Worm (Caenorhabditis elegans) whole organism, early embryonic: ENCODE results near the gene lgmn-1.
A peak's percentile ranks its signal among the peaks of the same experiment; 100 is the strongest.

ENCODE experiments used
- B0310.2 ChIP-seq: sonication (generic microtip); optimal IDR thresholded peaks from 2 replicates; lab custom pipeline; 2016; ENCODE audit warnings: mild to moderate bottlenecking, missing genetic modification characterization, missing compliant biosample characterization
- F13C5.2 ChIP-seq: sonication (generic microtip); optimal IDR thresholded peaks from 2 replicates; lab custom pipeline; 2017; ENCODE audit warnings: mild to moderate bottlenecking, missing genetic modification characterization, inconsistent platforms, missing compliant biosample characterization
- aly-1 ChIP-seq: sonication (generic microtip); optimal IDR thresholded peaks from 2 replicates; lab custom pipeline; 2016; ENCODE audit warnings: missing genetic modification characterization, missing compliant biosample characterization
- ama-1 ChIP-seq: fragments of 150-350 bp; optimal IDR thresholded peaks from 2 replicates; lab custom pipeline; 2014
- ceh-13 ChIP-seq: fragments of 200-800 bp; sonication (Bioruptor generic); optimal IDR thresholded peaks from 2 replicates; lab custom pipeline; 2018; ENCODE audit warnings: mild to moderate bottlenecking, missing genetic modification characterization, missing compliant biosample characterization
- ceh-36 ChIP-seq: sonication (generic microtip); optimal IDR thresholded peaks from 2 replicates; lab custom pipeline; 2016; ENCODE audit warnings: missing genetic modification characterization, inconsistent platforms, missing compliant biosample characterization
- ets-7 ChIP-seq: sonication (generic microtip); optimal IDR thresholded peaks from 2 replicates; lab custom pipeline; 2016; ENCODE audit warnings: missing genotype, missing genetic modification characterization, missing compliant biosample characterization
- flt-1 ChIP-seq: fragments of 200-800 bp; sonication (Bioruptor generic); IDR thresholded peaks from 2 replicates; pipeline ENCODE4 v1.3.6; 2022; ENCODE audit warnings: missing genetic modification characterization, missing compliant biosample characterization
- hmbx-1 ChIP-seq: sonication (generic microtip); optimal IDR thresholded peaks from 2 replicates; lab custom pipeline; 2016; ENCODE audit warnings: mild to moderate bottlenecking, missing genetic modification characterization, missing compliant biosample characterization
- hmg-4 ChIP-seq: fragments of 200-800 bp; sonication (Bioruptor generic); optimal IDR thresholded peaks from 2 replicates; lab custom pipeline; 2018; ENCODE audit warnings: mild to moderate bottlenecking, missing genetic modification characterization, missing compliant biosample characterization
- hnd-1 ChIP-seq: sonication (generic microtip); optimal IDR thresholded peaks from 2 replicates; lab custom pipeline; 2016; ENCODE audit warnings: missing genetic modification characterization, missing compliant biosample characterization
- pes-1 ChIP-seq: fragments of 200-800 bp; sonication (Bioruptor generic); IDR thresholded peaks from 2 replicates; pipeline ENCODE4 v1.3.6; 2022; ENCODE audit warnings: missing genetic modification reagents, missing genetic modification characterization, missing compliant biosample characterization
- scrt-1 ChIP-seq: fragments of 200-800 bp; sonication (Bioruptor generic); IDR thresholded peaks from 2 replicates; pipeline ENCODE4 v1.3.6; 2022; ENCODE audit warnings: missing genetic modification characterization, missing compliant biosample characterization
- sea-1 ChIP-seq: fragments of 200-800 bp; sonication (Bioruptor generic); conservative IDR thresholded peaks from 2 replicates; pipeline ENCODE4 v1.3.6; 2022; ENCODE audit warnings: missing genetic modification characterization, missing compliant biosample characterization
- tbx-11 ChIP-seq: fragments of 200-800 bp; sonication (Bioruptor generic); IDR thresholded peaks from 2 replicates; pipeline ENCODE4 v1.3.6; 2022; ENCODE audit warnings: missing genetic modification characterization, missing compliant biosample characterization
- tbx-37 ChIP-seq: fragments of 200-800 bp; sonication (Bioruptor generic); conservative IDR thresholded peaks from 2 replicates; pipeline ENCODE4 v1.3.6; 2022; ENCODE audit warnings: missing genetic modification reagents, missing genetic modification characterization, missing compliant biosample characterization
- tra-4 ChIP-seq: sonication (generic microtip); optimal IDR thresholded peaks from 2 replicates; lab custom pipeline; 2017; ENCODE audit warnings: missing genetic modification characterization, missing compliant biosample characterization

Gene lgmn-1

DNA sequence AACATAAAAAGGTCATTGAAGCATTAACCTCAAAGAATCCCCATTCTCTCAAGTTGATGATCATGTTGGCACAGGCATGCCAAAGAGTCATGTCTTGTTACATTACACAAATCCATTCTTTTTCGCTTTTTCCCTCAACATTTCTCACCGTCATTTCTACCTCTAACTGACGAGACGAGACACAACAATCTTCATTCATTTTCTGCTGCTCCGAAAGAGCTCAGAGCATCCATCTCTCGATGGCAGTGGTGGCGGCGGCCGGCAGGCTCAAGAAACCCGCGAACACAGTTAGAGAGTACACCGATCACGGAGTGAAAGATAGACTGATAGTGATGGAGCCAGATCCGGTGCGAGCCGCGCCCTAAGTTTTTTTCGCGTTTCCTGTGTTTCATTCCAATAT lies 35.7 kb upstream of the lgmn-1 start:
- TF ChIP-seq hmbx-1 (tag; lab: Kevin White, UChicago) (no peak), B0310.2 (tag; lab: Kevin White, UChicago) (no peak), hmg-4 (no peak), flt-1 (no peak), tra-4 (tag; lab: Kevin White, UChicago) (no peak), tbx-37 (GFP tag; lab: Robert Waterston, UW) (no peak), pes-1 (GFP tag; lab: Robert Waterston, UW) (no peak), hnd-1 (no peak), ceh-36 (tag; lab: Kevin White, UChicago) (no peak)

DNA sequence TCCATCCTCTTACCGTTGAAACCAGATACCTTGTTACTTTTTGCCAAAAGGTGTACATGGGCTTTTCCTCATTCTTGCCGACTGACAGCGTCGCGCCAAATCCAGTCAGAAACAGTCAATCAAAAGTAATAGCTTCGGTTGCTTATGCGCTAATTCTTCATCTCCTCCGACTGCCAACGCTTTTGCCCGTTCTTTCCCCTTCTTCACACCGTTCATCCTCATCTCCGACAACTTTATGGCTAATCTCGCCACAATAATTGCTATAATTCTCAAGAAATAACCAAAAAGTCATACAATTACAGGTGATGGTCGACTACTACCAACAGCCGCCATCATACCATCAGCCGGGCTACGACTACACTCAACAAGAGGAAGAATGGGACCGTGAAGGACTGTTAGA lies 34.7 kb upstream of the lgmn-1 start, which contains the start of gene atn-1:
Gene atn-1 (plus strand): TSS at position 301 of the 400 bp plus-strand sequence.
- TF ChIP-seq hmbx-1 (tag; lab: Kevin White, UChicago) (no peak), F13C5.2 (no peak), tbx-37 (GFP tag; lab: Robert Waterston, UW) (no peak), ets-7 (tag; lab: Kevin White, UChicago) (no peak), B0310.2 (tag; lab: Kevin White, UChicago) (no peak), ama-1 (no peak), tra-4 (tag; lab: Kevin White, UChicago) (no peak), ceh-13 (GFP tag; lab: Kevin White, UChicago) (no peak), hmg-4 (no peak), flt-1 (no peak), scrt-1 (GFP tag; lab: Robert Waterston, UW) (no peak), aly-1 (tag; lab: Kevin White, UChicago) (no peak), pes-1 (GFP tag; lab: Robert Waterston, UW) (no peak), sea-1 (GFP tag; lab: Robert Waterston, UW) (no peak)

DNA sequence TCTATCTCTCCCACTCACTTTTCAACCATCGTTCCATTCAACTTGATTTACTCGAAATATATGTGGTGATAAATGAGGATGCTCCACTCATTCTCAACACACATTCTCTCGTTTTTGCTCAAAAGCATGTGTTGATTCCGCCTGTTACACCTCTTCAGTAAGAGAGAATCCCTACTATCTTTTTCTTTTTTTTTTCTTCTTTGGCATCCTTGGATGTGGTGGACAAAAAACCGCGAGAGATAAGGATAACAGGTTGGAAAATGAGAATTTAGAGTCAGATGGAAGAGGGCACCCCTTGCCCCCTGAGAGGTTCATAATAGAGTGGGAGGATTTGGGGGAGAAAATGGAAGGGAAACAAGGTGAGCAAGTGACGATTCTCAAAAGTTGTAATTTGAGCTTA lies 33.9 kb upstream of the lgmn-1 start:
- no peak for TF ChIP-seq ama-1
- no peak for TF ChIP-seq hmg-4
- TF ChIP-seq tra-4 (tag; lab: Kevin White, UChicago): no peak
- TF ChIP-seq aly-1 (tag; lab: Kevin White, UChicago): no peak
- no peak for TF ChIP-seq ceh-13 (GFP tag; lab: Kevin White, UChicago)
- no peak for TF ChIP-seq hnd-1
- no peak for TF ChIP-seq flt-1
- TF ChIP-seq ets-7 (tag; lab: Kevin White, UChicago): no peak
- TF ChIP-seq pes-1 (GFP tag; lab: Robert Waterston, UW): no peak
- no peak for TF ChIP-seq ceh-36 (tag; lab: Kevin White, UChicago)
- no peak for TF ChIP-seq hmbx-1 (tag; lab: Kevin White, UChicago)
- TF ChIP-seq scrt-1 (GFP tag; lab: Robert Waterston, UW): no peak
- TF ChIP-seq tbx-11: no peak

DNA sequence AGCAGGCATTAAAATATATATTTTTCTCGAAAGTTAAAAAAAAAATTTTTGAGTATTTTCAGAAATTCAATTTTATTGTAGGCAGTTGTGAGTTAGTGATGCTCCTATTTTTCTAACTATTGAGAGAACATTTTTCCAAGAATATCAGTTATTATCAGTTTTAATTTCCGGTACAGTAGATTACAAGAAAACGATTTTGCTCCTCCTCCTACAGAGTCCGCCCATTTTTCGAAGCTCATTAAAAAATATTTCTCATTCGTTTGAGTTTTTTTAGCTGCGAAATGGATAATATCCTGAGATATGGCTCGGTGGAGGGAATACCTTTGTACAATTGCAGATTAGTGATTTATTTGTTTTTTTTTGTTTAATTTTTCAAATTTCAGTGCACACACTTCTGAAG lies 28.3 kb upstream of the lgmn-1 start, which contains the start of gene srt-39:
Gene srt-39 (plus strand): TSS at position 301 of the 400 bp plus-strand sequence.
- TF ChIP-seq B0310.2 (tag; lab: Kevin White, UChicago) (no peak), ceh-13 (GFP tag; lab: Kevin White, UChicago) (no peak), flt-1 (no peak), F13C5.2 (no peak), ama-1 (no peak), ets-7 (tag; lab: Kevin White, UChicago) (no peak), tbx-11 (no peak)

DNA sequence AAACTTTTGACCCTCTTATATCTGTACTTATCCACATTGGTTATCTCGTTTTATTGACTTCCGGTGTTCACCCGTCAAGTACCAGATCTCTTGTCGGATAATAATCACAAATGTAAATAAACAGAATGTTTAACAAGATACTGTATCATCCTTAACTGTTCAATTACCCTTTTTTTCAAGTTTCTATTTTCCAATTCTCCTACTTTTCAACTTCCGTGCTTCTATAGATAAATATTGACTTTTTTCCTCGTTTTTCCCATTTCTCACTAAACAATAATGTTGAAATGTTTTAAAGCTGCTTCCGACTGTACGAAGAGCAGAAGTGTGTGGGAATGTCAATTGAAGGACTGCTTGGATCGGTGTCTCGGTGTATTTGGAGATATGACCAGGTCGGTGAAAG lies 25.9 kb upstream of the lgmn-1 start, which contains the start of gene inx-11:
Gene inx-11 (plus strand): TSS at position 301 of the 400 bp plus-strand sequence.
- TF ChIP-seq scrt-1 (GFP tag; lab: Robert Waterston, UW) (no peak), hmbx-1 (tag; lab: Kevin White, UChicago) (no peak), ets-7 (tag; lab: Kevin White, UChicago) (no peak), ama-1 (no peak), ceh-36 (tag; lab: Kevin White, UChicago) (no peak), flt-1 (no peak), tbx-37 (GFP tag; lab: Robert Waterston, UW) (no peak), aly-1 (tag; lab: Kevin White, UChicago) (no peak), hnd-1 (no peak), tra-4 (tag; lab: Kevin White, UChicago) (no peak), hmg-4 (no peak)

DNA sequence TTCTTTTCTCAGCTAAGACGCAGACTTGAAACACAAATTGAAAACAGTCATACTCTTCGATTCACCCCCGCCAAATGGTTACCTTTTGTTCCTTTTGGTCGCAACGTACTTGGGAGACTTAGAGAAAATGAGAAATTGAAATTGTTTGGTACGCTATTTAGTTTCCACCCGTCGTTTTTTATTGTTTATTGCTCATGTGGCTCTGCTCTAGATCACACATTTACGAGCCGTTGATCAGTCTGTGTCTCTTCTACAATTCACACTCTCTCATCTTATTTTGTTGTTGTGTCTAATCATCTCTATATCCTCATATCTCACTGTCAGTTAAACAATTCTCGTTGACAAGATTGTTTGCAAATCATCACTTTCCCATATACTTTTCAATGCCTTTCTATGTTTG lies 24.9 kb upstream of the lgmn-1 start:
- no peak for TF ChIP-seq tra-4 (tag; lab: Kevin White, UChicago)
- no peak for TF ChIP-seq hmbx-1 (tag; lab: Kevin White, UChicago)
- TF ChIP-seq scrt-1 (GFP tag; lab: Robert Waterston, UW): no peak
- no peak for TF ChIP-seq hmg-4
- TF ChIP-seq aly-1 (tag; lab: Kevin White, UChicago): no peak
- no peak for TF ChIP-seq F13C5.2
- TF ChIP-seq tbx-37 (GFP tag; lab: Robert Waterston, UW): no peak
- TF ChIP-seq tbx-11: no peak
- TF ChIP-seq ama-1: no peak
- no peak for TF ChIP-seq pes-1 (GFP tag; lab: Robert Waterston, UW)
- TF ChIP-seq sea-1 (GFP tag; lab: Robert Waterston, UW): no peak
- TF ChIP-seq ceh-13 (GFP tag; lab: Kevin White, UChicago): no peak
- TF ChIP-seq B0310.2 (tag; lab: Kevin White, UChicago): no peak
- TF ChIP-seq ets-7 (tag; lab: Kevin White, UChicago): no peak
- TF ChIP-seq hnd-1: no peak
- TF ChIP-seq flt-1: no peak
- no peak for TF ChIP-seq ceh-36 (tag; lab: Kevin White, UChicago)

DNA sequence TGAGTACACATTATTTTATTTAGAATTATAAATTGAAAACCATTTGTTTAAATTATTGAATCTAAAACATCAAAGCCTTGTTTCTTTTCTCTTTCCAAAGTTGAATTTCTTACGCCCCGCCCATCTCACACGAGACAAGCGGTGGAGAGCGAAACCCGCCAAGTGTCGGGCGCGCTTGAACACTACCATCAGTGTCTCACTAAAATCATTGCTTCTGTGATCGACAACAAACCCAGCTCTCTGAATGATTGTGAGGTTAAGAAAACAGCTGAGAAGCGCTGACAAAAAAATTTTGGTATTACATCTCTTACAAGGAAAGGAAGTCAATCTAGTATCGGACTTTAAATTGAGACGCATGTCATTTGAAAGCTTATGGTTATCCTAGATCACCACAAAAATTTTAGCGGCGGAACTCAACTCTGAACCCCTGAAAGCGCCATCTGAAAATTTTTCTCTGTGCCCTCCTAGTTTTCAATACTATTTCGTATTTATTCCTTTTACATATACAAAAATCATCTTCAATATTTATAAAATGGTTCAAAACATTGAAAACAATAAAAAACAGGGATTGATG lies 21.7 kb upstream of the lgmn-1 start:
- TF ChIP-seq tbx-37 (GFP tag; lab: Robert Waterston, UW) (0 out of 2 replicates have a peak, but pooled peaks have one; percentile 9), flt-1 (no peak)

DNA sequence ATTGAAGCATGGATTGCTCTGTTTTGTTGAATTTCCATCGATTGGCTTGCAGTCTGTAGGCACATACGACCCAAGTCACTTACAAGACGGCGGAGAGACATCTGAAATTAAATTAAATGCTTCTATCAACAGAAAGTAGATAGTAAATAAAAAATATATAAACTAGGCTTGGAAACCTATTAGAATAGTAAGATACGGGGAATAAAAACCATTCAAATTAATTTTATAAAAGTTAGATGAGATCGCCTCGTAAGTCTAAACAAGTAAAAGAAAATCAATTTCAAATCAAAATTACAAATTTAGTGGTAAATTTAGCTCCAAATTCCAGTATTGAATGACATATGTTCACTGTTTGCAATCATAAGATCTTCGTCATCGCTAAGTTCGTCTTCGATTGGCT lies 18.3 kb upstream of the lgmn-1 start, which contains the start of gene mrps-11:
Gene mrps-11 (minus strand): TSS at position 101 of the 400 bp plus-strand sequence.
- no peak for TF ChIP-seq tbx-11
- no peak for TF ChIP-seq pes-1 (GFP tag; lab: Robert Waterston, UW)
- no peak for TF ChIP-seq B0310.2 (tag; lab: Kevin White, UChicago)
- TF ChIP-seq aly-1 (tag; lab: Kevin White, UChicago): no peak
- TF ChIP-seq F13C5.2: no peak
- TF ChIP-seq scrt-1 (GFP tag; lab: Robert Waterston, UW): no peak
- TF ChIP-seq hnd-1: no peak
- no peak for TF ChIP-seq sea-1 (GFP tag; lab: Robert Waterston, UW)
- no peak for TF ChIP-seq tra-4 (tag; lab: Kevin White, UChicago)
- TF ChIP-seq ets-7 (tag; lab: Kevin White, UChicago): no peak
- no peak for TF ChIP-seq hmbx-1 (tag; lab: Kevin White, UChicago)
- TF ChIP-seq ceh-36 (tag; lab: Kevin White, UChicago): no peak
- no peak for TF ChIP-seq ceh-13 (GFP tag; lab: Kevin White, UChicago)
- TF ChIP-seq tbx-37 (GFP tag; lab: Robert Waterston, UW): no peak
- no peak for TF ChIP-seq hmg-4
- no peak for TF ChIP-seq ama-1
- no peak for TF ChIP-seq flt-1
